Worm (Caenorhabditis elegans): Measurements from ENCODE around the gene F49F1.4.

DNA sequence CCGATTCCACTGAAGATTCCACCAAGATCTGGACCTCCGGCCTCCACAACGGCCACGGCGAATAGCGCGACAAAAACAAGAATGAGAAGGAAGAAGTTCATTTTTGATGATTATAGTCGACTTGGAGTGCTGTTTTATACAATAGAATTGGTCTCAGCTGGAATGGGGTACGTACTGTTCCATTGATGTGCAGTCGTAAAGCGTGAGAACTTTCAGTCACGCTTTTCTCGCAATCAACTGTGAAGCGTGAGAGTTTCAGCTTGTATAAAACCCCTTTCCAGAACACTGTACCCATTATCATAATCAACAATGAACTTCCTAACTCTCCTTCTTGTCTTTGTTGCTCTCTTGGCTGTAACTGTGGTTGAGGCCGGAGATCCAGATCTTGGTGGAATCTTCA lies at the start of gene F49F1.4, which contains the start of gene F49F1.2:
- TF ChIP-seq tbx-8 (GFP tag; optimal IDR thresholded peaks at IDR 0.05) (no peak), unc-62 (GFP tag; optimal IDR thresholded peaks at IDR 0.05) (no peak)

Data from whole organism, mixed stage, embryonic.